Fruit fly (Drosophila melanogaster) whole organism, prepupa: ENCODE results near the gene D.

Experiments used
- fd59A ChIP-seq: fragments of 200-800 bp; sonication (Bioruptor generic); optimal IDR thresholded peaks from 2 replicates; lab custom pipeline; 2017; ENCODE audit warnings: missing biosample characterization, mild to moderate bottlenecking, missing genetic modification characterization, missing genetic modification reagents
- fkh ChIP-seq: fragments of 200-800 bp; sonication (Bioruptor generic); optimal IDR thresholded peaks from 3 replicates; lab custom pipeline; 2017; ENCODE audit warnings: missing biosample characterization, mild to moderate bottlenecking, missing genetic modification characterization, moderate library complexity

DNA sequence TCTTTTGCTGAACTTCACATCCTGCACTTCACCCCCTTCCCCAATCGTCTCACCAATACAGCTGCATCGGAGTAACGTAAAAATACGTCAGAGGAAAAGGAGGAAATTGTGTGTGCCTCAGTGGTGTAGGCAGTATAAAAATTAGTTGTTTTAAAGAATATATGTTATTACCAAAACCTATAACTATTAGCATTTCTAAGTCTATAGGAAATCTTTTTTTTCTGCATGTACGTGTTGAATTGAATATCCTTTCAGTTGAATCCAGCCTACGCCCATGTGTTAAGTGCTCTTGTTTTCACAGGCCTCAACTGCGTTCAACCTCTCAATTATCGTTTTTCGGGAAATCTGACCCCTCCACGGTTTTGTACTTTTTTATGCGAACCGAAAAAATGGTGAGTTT is 16.5 kb downstream of the D start:
- no peak for TF ChIP-seq fd59A
- TF ChIP-seq fkh: no peak
